Fruit fly (Drosophila melanogaster) whole organism, adult: ENCODE measurements around the gene chico.

ENCODE experiments used
- CG12768 ChIP-seq: fragments of 200-800 bp; sonication (Bioruptor generic); optimal IDR thresholded peaks from 2 replicates; lab custom pipeline; 2017; ENCODE audit warnings: missing biosample characterization, missing genetic modification characterization, mild to moderate bottlenecking, moderate library complexity, missing genetic modification reagents
- CG7101 ChIP-seq: fragments of 200-800 bp; sonication (Bioruptor generic); optimal IDR thresholded peaks from 2 replicates; lab custom pipeline; 2018; ENCODE audit warnings: missing biosample characterization, mild to moderate bottlenecking, missing genetic modification characterization, moderate library complexity
- Crg-1 ChIP-seq: fragments of 200-800 bp; sonication (Bioruptor generic); optimal IDR thresholded peaks from 2 replicates; lab custom pipeline; 2016; ENCODE audit warnings: missing biosample characterization, missing genetic modification characterization
- bab1 ChIP-seq: fragments of 200-800 bp; sonication (Bioruptor generic); optimal IDR thresholded peaks from 3 replicates; lab custom pipeline; 2019; ENCODE audit warnings: missing biosample characterization, mild to moderate bottlenecking, missing genetic modification characterization, moderate library complexity
- cnc ChIP-seq, 2 experiments: fragments of >200 bp; optimal IDR thresholded peaks; 2 replicates each; lab custom pipeline; 2017

DNA sequence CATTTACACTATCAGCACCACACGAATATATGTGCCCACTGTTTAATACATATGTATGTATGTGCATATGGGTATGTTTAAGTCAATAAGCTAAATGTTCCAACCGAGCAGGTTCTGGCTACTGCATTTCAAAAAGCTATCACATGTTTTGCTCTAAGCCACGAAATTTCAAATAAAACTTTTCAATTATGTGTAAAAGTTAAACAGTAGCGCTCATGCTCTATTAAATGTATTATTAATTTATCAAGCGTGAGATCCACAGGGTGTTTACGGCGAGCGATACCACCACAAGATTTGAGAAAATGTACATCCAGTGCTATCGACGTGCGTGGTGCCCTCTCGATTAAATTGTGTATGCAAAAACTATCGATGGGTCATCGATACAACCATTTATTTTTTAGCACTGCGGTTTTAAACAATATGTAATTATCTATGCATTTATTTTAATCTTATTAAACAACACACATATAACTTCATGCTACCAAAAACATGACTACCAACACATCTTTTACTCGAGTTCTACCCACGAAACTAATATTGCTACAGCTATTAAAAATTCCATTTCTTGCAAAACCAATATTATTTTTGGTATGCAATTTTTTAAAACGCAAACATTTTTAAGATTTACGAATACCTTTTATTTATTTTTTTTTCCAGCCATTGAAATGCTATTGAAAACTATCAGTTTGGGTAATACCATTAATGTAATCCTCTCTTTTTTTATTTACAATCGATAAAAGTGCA, 14.0 kb upstream of the chico start, which contains the start of gene Pten:
- TF ChIP-seq CG7101 (tag; lab: Kevin White, UChicago), result peak; percentile 47
- peak; percentile 66 for TF ChIP-seq CG12768 (GFP tag; lab: Kevin White, UChicago)
- TF ChIP-seq cnc (optimal IDR thresholded peaks at IDR 0.05; lab: Kevin White, UChicago), result no peak
- TF ChIP-seq bab1, result peak; percentile 46
- no peak for TF ChIP-seq Crg-1 (GFP tag; lab: Kevin White, UChicago)
